Worm (Caenorhabditis elegans) whole organism, L2 larva: Measurements from ENCODE around the gene rhy-1.

Experiments
- C34F6.9 ChIP-seq: fragments of 150-350 bp; optimal IDR thresholded peaks from 2 replicates; lab custom pipeline; 2014; ENCODE audit warnings: missing biosample characterization, missing genetic modification characterization
- F13H6.1 ChIP-seq: sonication (generic microtip); optimal IDR thresholded peaks from 2 replicates; lab custom pipeline; 2016; ENCODE audit warnings: missing genetic modification characterization, missing compliant biosample characterization
- R02D3.7 ChIP-seq: fragments of 150-350 bp; optimal IDR thresholded peaks from 2 replicates; lab custom pipeline; 2014; ENCODE audit warnings: missing biosample characterization, missing genetic modification characterization
- ZK546.5 ChIP-seq: sonication (generic microtip); optimal IDR thresholded peaks from 2 replicates; lab custom pipeline; 2017; ENCODE audit warnings: missing biosample characterization, missing genetic modification characterization
- alr-1 ChIP-seq: fragments of 150-350 bp; optimal IDR thresholded peaks from 2 replicates; lab custom pipeline; 2014; ENCODE audit warnings: missing biosample characterization, missing genetic modification characterization
- blmp-1 ChIP-seq: sonication (generic microtip); optimal IDR thresholded peaks from 2 replicates; lab custom pipeline; 2017; ENCODE audit warnings: missing genetic modification characterization, mild to moderate bottlenecking, missing compliant biosample characterization, antibody characterized with exemption, moderate library complexity; ENCODE audit not compliant: insufficient read depth
- ceh-16 ChIP-seq: fragments of 150-350 bp; optimal IDR thresholded peaks from 2 replicates; lab custom pipeline; 2014; ENCODE audit warnings: missing biosample characterization, missing genetic modification characterization
- crh-2 ChIP-seq: sonication (generic microtip); optimal IDR thresholded peaks from 2 replicates; lab custom pipeline; 2017; ENCODE audit warnings: missing biosample characterization, missing genetic modification characterization
- dmd-4 ChIP-seq: sonication (generic microtip); optimal IDR thresholded peaks from 2 replicates; lab custom pipeline; 2017; ENCODE audit warnings: missing biosample characterization, missing genetic modification characterization
- elt-1 ChIP-seq: fragments of 150-350 bp; optimal IDR thresholded peaks from 2 replicates; lab custom pipeline; 2014; ENCODE audit warnings: missing biosample characterization, missing genetic modification characterization
- elt-3 ChIP-seq: sonication (generic microtip); optimal IDR thresholded peaks from 2 replicates; lab custom pipeline; 2017; ENCODE audit warnings: missing biosample characterization, missing genetic modification characterization
- fos-1 ChIP-seq: fragments of 150-350 bp; optimal IDR thresholded peaks from 2 replicates; lab custom pipeline; 2014; ENCODE audit warnings: missing biosample characterization, missing genetic modification characterization
- lin-11 ChIP-seq: fragments of 150-350 bp; sonication (generic microtip); optimal IDR thresholded peaks from 2 replicates; lab custom pipeline; 2014; ENCODE audit warnings: missing biosample characterization, missing genetic modification characterization, inconsistent platforms, mixed read lengths
- lsy-2 ChIP-seq, 2 experiments: fragments of 150-350 bp in 1 of 2; sonication (generic microtip) in 1 of 2; optimal IDR thresholded peaks; 2 replicates each; lab custom pipeline; 2014 to 2017; ENCODE audit warnings: missing biosample characterization in 2 of 2, missing genetic modification characterization in 2 of 2
- mdl-1 ChIP-seq, 2 experiments: fragments of 150-350 bp in 1 of 2; sonication (generic microtip) in 1 of 2; optimal IDR thresholded peaks; 2 replicates each; lab custom pipeline; 2017; ENCODE audit warnings: missing biosample characterization in 2 of 2, missing genetic modification characterization in 2 of 2
- nhr-12 ChIP-seq: fragments of 150-350 bp; optimal IDR thresholded peaks from 2 replicates; lab custom pipeline; 2014; ENCODE audit warnings: missing biosample characterization, missing genetic modification characterization
- nhr-129 ChIP-seq: fragments of 150-350 bp; optimal IDR thresholded peaks from 2 replicates; lab custom pipeline; 2014; ENCODE audit warnings: missing biosample characterization, missing genetic modification characterization
- nhr-21 ChIP-seq: fragments of 150-350 bp; optimal IDR thresholded peaks from 2 replicates; lab custom pipeline; 2014; ENCODE audit warnings: missing biosample characterization, missing genetic modification characterization
- nhr-23 ChIP-seq: fragments of 150-350 bp; optimal IDR thresholded peaks from 2 replicates; lab custom pipeline; 2014; ENCODE audit warnings: missing biosample characterization, missing genetic modification reagents, missing genetic modification characterization
- nhr-237 ChIP-seq: fragments of 150-350 bp; optimal IDR thresholded peaks from 2 replicates; lab custom pipeline; 2014; ENCODE audit warnings: missing biosample characterization, missing genetic modification characterization
- nhr-6 ChIP-seq: fragments of 150-350 bp; optimal IDR thresholded peaks from 2 replicates; lab custom pipeline; 2014; ENCODE audit warnings: missing biosample characterization, missing genetic modification characterization
- peb-1 ChIP-seq: fragments of 150-350 bp; optimal IDR thresholded peaks from 2 replicates; lab custom pipeline; 2014; ENCODE audit warnings: missing biosample characterization, missing genetic modification characterization
- sma-3 ChIP-seq: sonication (generic microtip); optimal IDR thresholded peaks from 2 replicates; lab custom pipeline; 2016; ENCODE audit warnings: missing genetic modification reagents, missing genetic modification characterization, missing compliant biosample characterization
- sma-9 ChIP-seq, 2 experiments: fragments of 150-350 bp in 1 of 2; sonication (generic microtip) in 1 of 2; optimal IDR thresholded peaks; 2 replicates each; lab custom pipeline; 2014 to 2016; ENCODE audit warnings: missing genetic modification characterization in 2 of 2, mild to moderate bottlenecking in 1 of 2, missing biosample characterization in 1 of 2, missing compliant biosample characterization in 1 of 2, missing genetic modification reagents in 1 of 2, moderate library complexity in 1 of 2
- snpc-4 ChIP-seq: fragments of 150-350 bp; optimal IDR thresholded peaks from 2 replicates; lab custom pipeline; 2014; ENCODE audit warnings: missing biosample characterization, missing genetic modification characterization
- unc-55 ChIP-seq: fragments of 150-350 bp; sonication (generic microtip); optimal IDR thresholded peaks from 3 replicates; lab custom pipeline; 2014; ENCODE audit warnings: missing biosample characterization, missing genetic modification reagents, missing genetic modification characterization
- zag-1 ChIP-seq: fragments of 150-350 bp; optimal IDR thresholded peaks from 2 replicates; lab custom pipeline; 2014; ENCODE audit warnings: missing biosample characterization, missing genetic modification characterization
- ztf-4 ChIP-seq: fragments of 150-350 bp; optimal IDR thresholded peaks from 2 replicates; lab custom pipeline; 2014; ENCODE audit warnings: missing biosample characterization, missing genetic modification characterization

The rhy-1 gene

DNA sequence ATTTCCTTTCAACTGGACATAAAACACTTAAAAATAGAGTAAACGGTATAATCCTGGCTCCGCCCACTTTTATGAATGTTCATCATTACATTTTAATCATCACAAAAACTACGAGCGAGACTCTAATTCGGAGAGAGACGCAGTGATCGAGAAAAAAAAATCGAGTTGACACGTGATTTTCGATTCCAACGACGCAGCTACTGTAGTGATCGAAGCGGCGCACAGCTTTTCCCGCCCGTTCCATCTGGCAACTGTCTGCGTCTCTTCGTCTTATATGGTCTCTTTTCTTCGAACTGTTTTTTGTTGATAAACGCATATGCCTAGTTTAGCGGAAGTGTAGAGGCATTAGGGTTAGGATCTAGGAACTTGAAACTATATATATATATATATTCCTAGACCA lies 47.4 kb upstream of the rhy-1 start:
- peak; percentile 41 for TF ChIP-seq crh-2
- TF ChIP-seq sma-9 (GFP tag; optimal IDR thresholded peaks at IDR 0.05; lab: Kevin White, UChicago): peak; percentile 46
- no peak for TF ChIP-seq sma-9 (tag; optimal IDR thresholded peaks at IDR 0.05; lab: Kevin White, UChicago)
- peak; percentile 68 for TF ChIP-seq fos-1 (tag; lab: Kevin White, UChicago)
- TF ChIP-seq ZK546.5 (tag; lab: Kevin White, UChicago): no peak
- TF ChIP-seq F13H6.1 (tag; lab: Kevin White, UChicago): peak; percentile 36
- no peak for TF ChIP-seq snpc-4
- peak; percentile 69 for TF ChIP-seq blmp-1

DNA sequence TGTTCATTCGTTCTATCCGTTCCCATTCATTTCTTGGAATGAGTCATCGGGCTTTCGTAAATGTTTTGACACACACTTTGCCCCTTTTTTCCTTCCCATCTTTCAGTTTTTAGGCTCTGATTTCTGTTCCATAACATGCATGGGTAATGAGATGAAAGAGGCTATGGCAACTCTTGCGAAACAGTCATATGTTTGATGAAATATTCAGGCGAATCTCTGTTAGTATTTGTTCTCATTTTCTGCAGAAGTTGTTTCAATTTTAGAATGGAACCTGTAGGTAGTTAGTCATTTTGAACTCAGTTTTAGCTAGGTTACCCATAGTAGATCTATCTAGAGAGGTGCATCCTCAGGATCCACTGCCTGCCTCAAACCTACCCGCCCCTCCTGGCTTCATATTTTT lies 46.2 kb upstream of the rhy-1 start:
- TF ChIP-seq snpc-4: no peak

DNA sequence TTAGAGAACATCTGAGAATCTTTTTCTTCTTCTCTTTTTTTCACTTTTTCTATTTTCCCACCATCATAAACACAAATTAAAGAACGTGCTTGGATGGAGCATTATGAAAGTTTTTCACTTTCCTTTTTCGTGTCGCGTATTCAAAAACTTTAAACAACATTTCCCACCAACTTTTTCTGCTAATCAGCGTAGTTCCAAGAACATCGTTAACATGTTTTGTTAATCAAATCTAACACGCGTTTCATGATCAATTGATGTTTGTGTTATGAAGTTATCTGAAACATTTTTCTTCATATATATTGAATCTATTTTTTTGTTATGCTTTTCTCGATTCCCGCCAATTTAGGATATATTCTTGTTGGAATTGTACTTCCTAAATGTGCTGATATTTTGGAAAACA lies 45.5 kb upstream of the rhy-1 start:
- peak; percentile 58 for TF ChIP-seq nhr-21 (tag; lab: Kevin White, UChicago)
- no peak for TF ChIP-seq sma-3 (GFP tag; lab: Kevin White, UChicago)
- peak; percentile 32 for TF ChIP-seq crh-2
- no peak for TF ChIP-seq ceh-16
- TF ChIP-seq lin-11 (tag; lab: Kevin White, UChicago): no peak
- TF ChIP-seq sma-9 (GFP tag; optimal IDR thresholded peaks at IDR 0.05; lab: Kevin White, UChicago): peak; percentile 37
- no peak for TF ChIP-seq sma-9 (tag; optimal IDR thresholded peaks at IDR 0.05; lab: Kevin White, UChicago)
- no peak for TF ChIP-seq nhr-23
- TF ChIP-seq lsy-2 (tag; optimal IDR thresholded peaks at IDR 0.05; lab: Kevin White, UChicago): peak in 1 of 2 experiments; percentile 43

DNA sequence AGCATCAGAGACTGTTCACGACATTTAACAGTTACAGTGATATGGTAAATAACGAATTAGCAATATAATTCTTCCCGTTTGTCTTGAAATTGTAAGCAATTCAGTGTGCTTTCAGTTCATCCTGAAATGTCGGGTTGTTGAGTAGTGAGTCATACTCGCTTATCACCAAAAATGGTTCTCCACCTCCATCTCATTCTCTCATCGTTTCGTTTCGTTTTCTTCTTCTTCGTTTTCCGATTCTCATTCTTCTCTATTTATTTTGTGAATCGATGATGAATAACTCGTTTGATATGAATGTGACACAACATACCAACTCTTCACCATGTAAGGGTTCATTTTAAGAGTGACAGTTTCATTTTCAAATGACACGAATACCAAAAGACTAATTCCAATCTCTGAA lies 44.8 kb upstream of the rhy-1 start:
- TF ChIP-seq nhr-129 (tag; lab: Kevin White, UChicago) (peak; percentile 35), dmd-4 (tag; lab: Kevin White, UChicago) (no peak), fos-1 (tag; lab: Kevin White, UChicago) (peak; percentile 99), lsy-2 (tag; optimal IDR thresholded peaks at IDR 0.05; lab: Kevin White, UChicago) (peak in 1 of 2 experiments; percentile 1), ZK546.5 (tag; lab: Kevin White, UChicago) (no peak)
- TF ChIP-seq, all 48 proteins: peak for 3

DNA sequence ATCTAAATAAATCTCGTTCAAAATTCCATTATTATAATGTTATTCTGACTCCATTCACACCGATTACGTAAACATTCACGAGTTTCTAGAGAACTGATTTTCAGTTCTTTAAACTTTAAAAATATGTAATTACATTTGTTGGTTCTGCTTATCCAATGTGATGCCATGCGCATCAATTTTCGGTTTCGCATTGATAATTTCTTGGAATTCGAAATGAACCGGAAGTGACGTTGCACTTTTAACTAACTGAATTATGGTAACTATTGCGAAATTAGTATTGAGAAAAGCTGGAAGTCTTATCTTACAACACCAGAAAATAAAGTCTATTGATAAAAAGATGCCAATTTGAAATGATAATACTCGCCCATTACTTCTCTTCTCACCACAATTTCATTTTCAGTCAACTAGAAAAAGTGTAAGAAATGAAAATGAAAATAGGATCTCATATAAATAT lies 43.4 kb upstream of the rhy-1 start:
- TF ChIP-seq lsy-2 (tag; optimal IDR thresholded peaks at IDR 0.05; lab: Kevin White, UChicago) (peak; percentile 5 to 56), dmd-4 (tag; lab: Kevin White, UChicago) (peak; percentile 25), fos-1 (tag; lab: Kevin White, UChicago) (peak; percentile 92), elt-1 (tag; lab: Kevin White, UChicago) (no peak), peb-1 (tag; lab: Kevin White, UChicago) (no peak), nhr-21 (tag; lab: Kevin White, UChicago) (peak; percentile 78), unc-55 (GFP tag; lab: Kevin White, UChicago) (no peak), nhr-6 (tag; lab: Kevin White, UChicago) (peak; percentile 6), crh-2 (peak; percentile 47), C34F6.9 (tag; lab: Kevin White, UChicago) (peak; percentile 22), alr-1 (no peak), zag-1 (peak; percentile 30), nhr-12 (no peak), nhr-129 (tag; lab: Kevin White, UChicago) (peak; percentile 1), sma-9 (GFP tag; optimal IDR thresholded peaks at IDR 0.05; lab: Kevin White, UChicago) (peak; percentile 80), sma-9 (tag; optimal IDR thresholded peaks at IDR 0.05; lab: Kevin White, UChicago) (no peak), ztf-4 (tag; lab: Kevin White, UChicago) (peak; percentile 46)
- TF ChIP-seq, all 48 proteins: peak for 11

DNA sequence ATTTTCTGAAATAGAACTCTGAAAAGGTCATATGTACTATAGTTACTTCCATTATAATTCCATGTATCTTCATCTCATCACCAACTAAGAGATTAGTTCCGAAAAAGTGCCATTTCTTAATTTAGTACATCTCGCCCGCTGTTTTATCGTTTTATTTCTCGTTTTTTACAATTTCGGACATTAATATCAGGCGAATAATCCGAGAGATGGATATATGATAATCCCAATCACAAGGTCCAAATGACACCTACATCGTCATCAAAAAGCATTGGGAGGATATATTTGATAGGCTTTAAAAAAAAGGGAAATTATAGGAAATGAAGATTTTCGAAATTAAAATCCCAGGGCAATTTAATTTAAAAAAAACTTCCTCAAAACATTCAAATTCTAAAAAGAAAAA lies 40.9 kb upstream of the rhy-1 start:
- TF ChIP-seq nhr-237 (tag; lab: Kevin White, UChicago): no peak
- TF ChIP-seq lin-11 (tag; lab: Kevin White, UChicago): no peak
- no peak for TF ChIP-seq R02D3.7 (tag; lab: Kevin White, UChicago)
- no peak for TF ChIP-seq mdl-1 (tag; optimal IDR thresholded peaks at IDR 0.05; lab: Kevin White, UChicago)
- TF ChIP-seq elt-1 (tag; lab: Kevin White, UChicago): no peak
- no peak for TF ChIP-seq elt-3
- TF ChIP-seq nhr-129 (tag; lab: Kevin White, UChicago): no peak
- TF ChIP-seq, all 48 proteins: peak for 0
